Worm (Caenorhabditis elegans): ENCODE measurements around the gene T25B9.4.

DNA sequence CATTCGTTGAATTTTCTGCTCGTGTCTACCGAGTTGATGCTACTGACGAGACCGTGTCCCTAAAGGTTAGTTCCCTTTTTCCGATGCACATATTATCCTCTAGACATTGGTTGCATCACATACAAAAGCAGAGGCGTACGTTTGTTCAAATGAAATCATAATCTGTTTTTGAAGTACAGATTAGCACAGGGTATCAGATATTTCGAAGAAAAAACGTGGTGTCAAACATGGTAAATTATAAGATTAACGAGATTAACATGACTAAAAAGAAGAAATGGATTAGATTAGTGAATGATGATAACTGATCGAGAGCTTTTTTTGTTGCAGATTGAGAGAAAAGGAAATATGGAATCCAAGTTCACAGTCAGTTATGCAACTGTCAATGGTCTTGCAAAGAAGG, 38.7 kb downstream of the T25B9.4 start:
- TF ChIP-seq elt-3 (tag; optimal IDR thresholded peaks at IDR 0.05) (no peak), M03D4.4 (tag; optimal IDR thresholded peaks at IDR 0.05) (no peak), snpc-4 (tag; optimal IDR thresholded peaks at IDR 0.05) (no peak), mls-2 (tag; optimal IDR thresholded peaks at IDR 0.05) (no peak), nhr-76 (tag; optimal IDR thresholded peaks at IDR 0.05) (no peak), sptf-1 (tag; optimal IDR thresholded peaks at IDR 0.05) (no peak), unc-62 (GFP tag; optimal IDR thresholded peaks at IDR 0.05) (no peak), elt-1 (tag; optimal IDR thresholded peaks at IDR 0.05; ENCODE audit: borderline replicate concordance, insufficient read depth) (no peak), nhr-12 (tag; optimal IDR thresholded peaks at IDR 0.05) (no peak), nhr-28 (tag; optimal IDR thresholded peaks at IDR 0.05) (no peak)

Measured in whole organism, mixed stage, embryonic.